Fruit fly (Drosophila melanogaster) S2 (cell line): ENCODE results near the gene CG15027.

Experiments
- CG8478 ChIP-seq: fragments of >200 bp; optimal IDR thresholded peaks from 2 replicates; lab custom pipeline; 2018
- CTCF ChIP-seq, 2 experiments: fragments of >200 bp; optimal IDR thresholded peaks; 2 replicates each; lab custom pipeline; 2018

- no peak for TF ChIP-seq CG8478 (lab: Kevin White, UChicago)
- TF ChIP-seq CTCF (optimal IDR thresholded peaks at IDR 0.05; lab: Kevin White, UChicago) = no peak
Observed at dm6 chrX:15120116-15120515, 34.5 kb upstream of the CG15027 start.
